Worm (Caenorhabditis elegans) whole organism, L3 larva: ENCODE data around the gene nhr-158.

Experiments
- ZK546.5 ChIP-seq: sonication (generic microtip); optimal IDR thresholded peaks from 2 replicates; lab custom pipeline; 2017; ENCODE audit warnings: missing biosample characterization, missing genetic modification characterization
- ama-1 ChIP-seq: fragments of 150-350 bp; optimal IDR thresholded peaks from 2 replicates; lab custom pipeline; 2018
- ceh-28 ChIP-seq: fragments of 150-350 bp; optimal IDR thresholded peaks from 2 replicates; lab custom pipeline; 2014; ENCODE audit warnings: missing biosample characterization, missing genetic modification reagents, missing genetic modification characterization
- elt-2 ChIP-seq: sonication (generic microtip); optimal IDR thresholded peaks from 2 replicates; lab custom pipeline; 2016; ENCODE audit warnings: missing genetic modification reagents, mild to moderate bottlenecking, missing genetic modification characterization, missing compliant biosample characterization
- nhr-11 ChIP-seq: fragments of 150-350 bp; optimal IDR thresholded peaks from 2 replicates; lab custom pipeline; 2014; ENCODE audit warnings: missing biosample characterization, missing genetic modification characterization
- nhr-25 ChIP-seq: sonication (generic microtip); optimal IDR thresholded peaks from 2 replicates; lab custom pipeline; 2017; ENCODE audit warnings: missing biosample characterization, missing genetic modification characterization
- ztf-11 ChIP-seq: fragments of 150-350 bp; optimal IDR thresholded peaks from 2 replicates; lab custom pipeline; 2014; ENCODE audit warnings: missing biosample characterization, missing genetic modification characterization

ce11 chrV:3847268-3847667 lies 26.7 kb downstream of the nhr-158 start, which contains the start of gene nhr-185:
- TF ChIP-seq elt-2 (tag; lab: Kevin White, UChicago) (no peak), ceh-28 (tag; lab: Kevin White, UChicago) (no peak), nhr-11 (no peak), nhr-25 (tag; lab: Kevin White, UChicago) (no peak), ama-1 (lab: Kevin White, UChicago) (no peak), ztf-11 (no peak), ZK546.5 (tag; lab: Kevin White, UChicago) (no peak)
